Fruit fly (Drosophila melanogaster) whole organism, embryonic: ENCODE data around the gene dachs.

Source experiments
- ATbp ChIP-seq: fragments of 200-800 bp; sonication (Bioruptor generic); optimal IDR thresholded peaks from 2 replicates; lab custom pipeline; 2017; ENCODE audit warnings: missing biosample characterization, mild to moderate bottlenecking, missing genetic modification characterization, missing genetic modification reagents
- CG10431 ChIP-seq: fragments of 200-800 bp; sonication (Bioruptor generic); optimal IDR thresholded peaks from 3 replicates; lab custom pipeline; 2018; ENCODE audit warnings: missing biosample characterization, mild to moderate bottlenecking, missing genetic modification characterization
- CG14014 ChIP-seq: fragments of 200-800 bp; sonication (Bioruptor generic); IDR thresholded peaks from 2 replicates; pipeline ENCODE4 v1.3.6; 2022; ENCODE audit warnings: missing biosample characterization, missing genetic modification characterization
- CG15601 ChIP-seq: fragments of 200-800 bp; sonication (Bioruptor generic); optimal IDR thresholded peaks from 3 replicates; lab custom pipeline; 2019; ENCODE audit warnings: missing biosample characterization, mild to moderate bottlenecking, missing genetic modification characterization, moderate library complexity
- CG16813 ChIP-seq: fragments of 200-800 bp; sonication (Bioruptor generic); IDR thresholded peaks from 3 replicates; pipeline ENCODE4 v1.3.6; 2022; ENCODE audit warnings: missing biosample characterization, missing genetic modification characterization; ENCODE audit not compliant: partially characterized antibody
- CG18599 ChIP-seq: fragments of 200-800 bp; sonication (Bioruptor generic); optimal IDR thresholded peaks from 3 replicates; lab custom pipeline; 2017; ENCODE audit warnings: missing biosample characterization, missing genetic modification characterization, mild to moderate bottlenecking, moderate library complexity, missing genetic modification reagents
- CG2199 ChIP-seq: fragments of 200-800 bp; sonication (Bioruptor generic); IDR thresholded peaks from 3 replicates; pipeline ENCODE4 v1.3.6; 2022; ENCODE audit warnings: missing biosample characterization, missing genetic modification characterization
- CG2202 ChIP-seq: fragments of 200-800 bp; sonication (Bioruptor generic); optimal IDR thresholded peaks from 2 replicates; lab custom pipeline; 2018; ENCODE audit warnings: missing biosample characterization, mild to moderate bottlenecking, missing genetic modification characterization
- CG3065 ChIP-seq: fragments of 200-800 bp; sonication (Bioruptor generic); optimal IDR thresholded peaks from 2 replicates; lab custom pipeline; 2016; ENCODE audit warnings: missing biosample characterization, missing genetic modification characterization
- CG31388 ChIP-seq: fragments of 200-800 bp; sonication (Bioruptor generic); optimal IDR thresholded peaks from 2 replicates; lab custom pipeline; 2016; ENCODE audit warnings: missing biosample characterization, missing genetic modification characterization
- CG3407 ChIP-seq: fragments of 200-800 bp; sonication (Bioruptor generic); optimal IDR thresholded peaks from 2 replicates; lab custom pipeline; 2018; ENCODE audit warnings: missing biosample characterization, mild to moderate bottlenecking, missing genetic modification characterization
- CG43689 ChIP-seq: fragments of 200-800 bp; sonication (Bioruptor generic); IDR thresholded peaks from 2 replicates; pipeline ENCODE4 v1.3.6; 2022; ENCODE audit warnings: missing biosample characterization, missing genetic modification characterization
- CG4707 ChIP-seq: fragments of 200-800 bp; sonication (Bioruptor generic); optimal IDR thresholded peaks from 2 replicates; lab custom pipeline; 2018; ENCODE audit warnings: missing biosample characterization, mild to moderate bottlenecking, missing genetic modification characterization, moderate library complexity
- CG9215 ChIP-seq: fragments of 200-800 bp; sonication (Bioruptor generic); IDR thresholded peaks from 2 replicates; pipeline ENCODE4 v1.3.6; 2022; ENCODE audit warnings: missing biosample characterization, missing genetic modification characterization
- CG9727 ChIP-seq: fragments of 200-800 bp; sonication (Bioruptor generic); optimal IDR thresholded peaks from 3 replicates; lab custom pipeline; 2017; ENCODE audit warnings: missing biosample characterization, mild to moderate bottlenecking, missing genetic modification characterization
- Ets65A ChIP-seq: fragments of 200-800 bp; sonication (Bioruptor generic); peaks from one replicate; lab custom pipeline; 2016; ENCODE audit warnings: missing biosample characterization, missing genetic modification characterization
- HLH3B ChIP-seq: fragments of 200-800 bp; sonication (Bioruptor generic); IDR thresholded peaks from 2 replicates; pipeline ENCODE4 v1.3.6; 2022; ENCODE audit warnings: missing biosample characterization, missing genetic modification characterization
- MBD-R2 ChIP-seq: fragments of 200-800 bp; sonication (Bioruptor generic); IDR thresholded peaks from 2 replicates; pipeline ENCODE4 v1.3.6; 2022; ENCODE audit warnings: missing biosample characterization, missing genetic modification characterization
- Max ChIP-seq: fragments of 200-800 bp; sonication (Bioruptor generic); optimal IDR thresholded peaks from 2 replicates; lab custom pipeline; 2016; ENCODE audit warnings: missing biosample characterization, mild to moderate bottlenecking, missing genetic modification characterization
- Med ChIP-seq: fragments of 200-800 bp; sonication (Bioruptor generic); peaks from one replicate; lab custom pipeline; 2016; ENCODE audit warnings: missing biosample characterization, missing genetic modification characterization, mild to moderate bottlenecking, inconsistent platforms, moderate library complexity
- Pdp1 ChIP-seq, 2 experiments: fragments of 200-800 bp; sonication (Bioruptor generic); optimal IDR thresholded peaks; 3 replicates each; lab custom pipeline; 2016; ENCODE audit warnings: missing biosample characterization in 2 of 2, missing genetic modification characterization in 2 of 2, mild to moderate bottlenecking in 1 of 2, moderate library complexity in 1 of 2
- Ptx1 ChIP-seq: fragments of 200-800 bp; sonication (Bioruptor generic); IDR thresholded peaks from 2 replicates; pipeline ENCODE4 v1.3.6; 2022; ENCODE audit warnings: missing biosample characterization, missing genetic modification characterization
- Ravus ChIP-seq: fragments of 200-800 bp; sonication (Bioruptor generic); IDR thresholded peaks from 2 replicates; pipeline ENCODE4 v1.3.6; 2022; ENCODE audit warnings: missing biosample characterization, missing genetic modification characterization
- Xbp1 ChIP-seq: fragments of 200-800 bp; sonication (Bioruptor generic); optimal IDR thresholded peaks from 3 replicates; lab custom pipeline; 2016; ENCODE audit warnings: missing biosample characterization, mild to moderate bottlenecking, missing genetic modification characterization
- ab ChIP-seq: fragments of 200-800 bp; sonication (Bioruptor generic); optimal IDR thresholded peaks from 2 replicates; lab custom pipeline; 2016; ENCODE audit warnings: missing biosample characterization, missing genetic modification characterization
- ci ChIP-seq: fragments of 200-800 bp; sonication (Bioruptor generic); IDR thresholded peaks from 3 replicates; pipeline ENCODE4 v1.3.6; 2022; ENCODE audit warnings: missing biosample characterization, missing genetic modification characterization
- fd96Cb ChIP-seq: fragments of 200-800 bp; sonication (Bioruptor generic); optimal IDR thresholded peaks from 2 replicates; lab custom pipeline; 2018; ENCODE audit warnings: missing biosample characterization, mild to moderate bottlenecking, missing genetic modification characterization, moderate library complexity
- ftz-f1 ChIP-seq: fragments of 200-800 bp; sonication (Bioruptor generic); optimal IDR thresholded peaks from 2 replicates; lab custom pipeline; 2016; ENCODE audit warnings: missing biosample characterization, missing genetic modification characterization
- gfzf ChIP-seq: fragments of 200-800 bp; sonication (Bioruptor generic); optimal IDR thresholded peaks from 2 replicates; lab custom pipeline; 2016; ENCODE audit warnings: missing biosample characterization, mild to moderate bottlenecking, missing genetic modification characterization, moderate library complexity
- grau ChIP-seq: fragments of 200-800 bp; optimal IDR thresholded peaks from 3 replicates; lab custom pipeline; 2019; ENCODE audit warnings: missing biosample characterization, mild to moderate bottlenecking, missing genetic modification characterization, moderate library complexity
- gro ChIP-seq: fragments of 200-800 bp; sonication (Bioruptor generic); optimal IDR thresholded peaks from 2 replicates; lab custom pipeline; 2016; ENCODE audit warnings: missing biosample characterization, missing genetic modification characterization
- gsb ChIP-seq: fragments of 200-800 bp; sonication (Bioruptor generic); IDR thresholded peaks from 2 replicates; pipeline ENCODE4 v1.3.6; 2022; ENCODE audit warnings: missing biosample characterization, missing genetic modification characterization
- hkb ChIP-seq, 2 experiments: fragments of 200-800 bp in 1 of 2; fragments of >200 bp in 1 of 2; sonication (Bioruptor generic) in 1 of 2; IDR thresholded peaks in 1 of 2; optimal IDR thresholded peaks in 1 of 2; 2 replicates each; pipeline versions ENCODE4 v1.3.6 to Lab custom; 2017 to 2022; ENCODE audit warnings: missing biosample characterization in 1 of 2, missing genetic modification characterization in 1 of 2
- klu ChIP-seq: fragments of 200-800 bp; sonication (Bioruptor generic); IDR thresholded peaks from 2 replicates; pipeline ENCODE4 v1.3.6; 2022; ENCODE audit warnings: missing biosample characterization, missing genetic modification characterization
- lola ChIP-seq, 3 experiments: fragments of >200 bp in 2 of 3; fragments of 200-800 bp in 1 of 3; sonication (Bioruptor generic) in 1 of 3; optimal IDR thresholded peaks; 2 replicates each; lab custom pipeline; 2017 to 2019; ENCODE audit warnings: missing biosample characterization in 3 of 3, missing genetic modification characterization in 3 of 3, mild to moderate bottlenecking in 1 of 3, moderate library complexity in 1 of 3
- pzg ChIP-seq: fragments of 200-800 bp; sonication (Bioruptor generic); optimal IDR thresholded peaks from 3 replicates; lab custom pipeline; 2018; ENCODE audit warnings: missing biosample characterization, mild to moderate bottlenecking, missing genetic modification characterization, moderate library complexity
- row ChIP-seq: fragments of 200-800 bp; sonication (Bioruptor generic); IDR thresholded peaks from 3 replicates; pipeline ENCODE4 v1.3.6; 2022; ENCODE audit warnings: missing biosample characterization, missing genetic modification characterization
- sima ChIP-seq: fragments of 200-800 bp; sonication (Bioruptor generic); optimal IDR thresholded peaks from 2 replicates; lab custom pipeline; 2016; ENCODE audit warnings: missing biosample characterization, missing genetic modification characterization
- zf30C ChIP-seq: fragments of 200-800 bp; sonication (Bioruptor generic); optimal IDR thresholded peaks from 3 replicates; lab custom pipeline; 2018; ENCODE audit warnings: missing biosample characterization, mild to moderate bottlenecking, missing genetic modification characterization
- zfh1 ChIP-seq: fragments of 200-800 bp; sonication (Bioruptor generic); IDR thresholded peaks from 3 replicates; pipeline ENCODE4 v1.3.6; 2022; ENCODE audit warnings: missing biosample characterization, missing genetic modification characterization

The dachs gene

DNA sequence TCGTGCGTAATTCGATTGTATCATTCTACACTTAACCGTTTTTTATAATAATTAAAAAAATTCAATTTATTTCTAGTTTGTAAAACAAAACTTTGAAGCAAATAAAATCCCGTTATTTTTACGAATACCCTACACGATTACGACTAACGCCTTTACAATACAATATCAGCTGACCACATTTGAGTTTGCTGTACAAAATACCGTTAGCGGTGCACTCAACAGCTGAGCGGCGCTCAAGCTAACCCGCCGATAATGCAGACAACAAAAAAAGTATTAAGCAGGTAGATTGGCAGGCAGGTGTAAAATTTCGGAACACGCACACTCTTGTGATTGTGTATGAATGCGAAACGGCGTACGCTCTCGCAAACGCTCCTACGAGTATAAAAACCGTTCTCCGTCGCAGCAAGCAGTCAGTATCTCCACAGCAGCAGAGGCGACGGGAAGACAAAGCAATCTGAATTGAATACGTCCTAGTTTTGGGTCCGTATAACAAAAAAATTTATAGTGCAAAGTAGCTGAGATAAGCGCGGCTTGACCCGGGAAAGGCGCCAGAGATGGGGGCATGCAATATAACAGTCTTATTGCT lies 55.2 kb downstream of the dachs start, which contains the start of gene Acer (continued):
- no peak for TF ChIP-seq CG16813 (GFP tag; lab: Robert Waterston, UW)
- no peak for TF ChIP-seq fd96Cb (tag; lab: Kevin White, UChicago)
- peak; percentile 24 for TF ChIP-seq gro (GFP tag; lab: Kevin White, UChicago)
- no peak for TF ChIP-seq klu (GFP tag; lab: Robert Waterston, UW)
- TF ChIP-seq CG31388 (GFP tag; lab: Kevin White, UChicago), result no peak
- TF ChIP-seq CG43689 (GFP tag; lab: Robert Waterston, UW), result no peak
- TF ChIP-seq pzg (GFP tag; lab: Kevin White, UChicago), result peak; percentile 24
- peak; percentile 39 for TF ChIP-seq gfzf (GFP tag; lab: Kevin White, UChicago)
- no peak for TF ChIP-seq Ptx1 (GFP tag; lab: Robert Waterston, UW)
- peak; percentile 34; the same call in 1 of the 3 replicates for TF ChIP-seq row (GFP tag; lab: Robert Waterston, UW)
- no peak for TF ChIP-seq ATbp
- no peak for TF ChIP-seq Max (GFP tag; lab: Kevin White, UChicago)
- TF ChIP-seq CG4707 (GFP tag; lab: Kevin White, UChicago), result no peak
- TF ChIP-seq Xbp1 (GFP tag; lab: Kevin White, UChicago), result no peak
- TF ChIP-seq gsb (GFP tag; lab: Robert Waterston, UW), result 0 out of 2 replicates have a peak, but pooled peaks have one; percentile 24
- no peak for TF ChIP-seq CG3065 (GFP tag; lab: Kevin White, UChicago)
- no peak for TF ChIP-seq Ravus
- TF ChIP-seq CG2202 (tag; lab: Kevin White, UChicago), result no peak
- no peak for TF ChIP-seq ab (GFP tag; lab: Kevin White, UChicago)
- TF ChIP-seq CG18599 (GFP tag; lab: Kevin White, UChicago), result no peak
- TF ChIP-seq CG14014 (GFP tag; lab: Robert Waterston, UW), result no peak
- no peak for TF ChIP-seq CG9215 (GFP tag; lab: Robert Waterston, UW)
- TF ChIP-seq HLH3B (GFP tag; lab: Robert Waterston, UW), result peak; percentile 27; the same call in 1 of the 2 replicates
- no peak for TF ChIP-seq CG10431 (GFP tag; lab: Kevin White, UChicago)

DNA sequence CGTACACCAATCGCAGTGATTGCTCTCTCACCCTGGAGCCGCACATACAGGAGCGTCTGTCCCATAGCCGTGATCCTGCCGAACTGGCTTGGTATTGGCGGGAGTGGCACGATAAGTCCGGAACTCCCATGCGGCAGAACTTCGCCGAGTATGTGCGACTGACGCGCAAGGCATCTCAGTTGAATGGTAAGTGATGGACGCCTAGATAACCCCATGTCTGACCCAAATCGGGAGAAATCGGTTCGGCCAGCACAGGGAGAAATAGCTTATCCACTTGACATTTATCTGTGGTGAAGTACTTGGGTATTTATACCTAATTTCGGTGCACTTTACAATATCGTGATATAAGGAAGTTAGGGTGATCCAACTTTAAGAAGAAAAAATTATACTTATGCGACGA lies 56.2 kb downstream of the dachs start:
- 0 out of 3 replicates have a peak, but pooled peaks have one; percentile 7 for TF ChIP-seq zfh1 (GFP tag; lab: Robert Waterston, UW)
- TF ChIP-seq sima, result no peak
- no peak for TF ChIP-seq grau
- TF ChIP-seq Med, result peak; percentile 14
- TF ChIP-seq ci (GFP tag; lab: Robert Waterston, UW), result no peak
- 0 out of 3 replicates have a peak, but pooled peaks have one; percentile 51 for TF ChIP-seq CG2199 (GFP tag; lab: Robert Waterston, UW)
- 0 out of 2 replicates have a peak, but pooled peaks have one; percentile 8 for TF ChIP-seq MBD-R2 (GFP tag; lab: Robert Waterston, UW)
- TF ChIP-seq CG3407, result no peak
- TF ChIP-seq, all 482 proteins: peak for 4

DNA sequence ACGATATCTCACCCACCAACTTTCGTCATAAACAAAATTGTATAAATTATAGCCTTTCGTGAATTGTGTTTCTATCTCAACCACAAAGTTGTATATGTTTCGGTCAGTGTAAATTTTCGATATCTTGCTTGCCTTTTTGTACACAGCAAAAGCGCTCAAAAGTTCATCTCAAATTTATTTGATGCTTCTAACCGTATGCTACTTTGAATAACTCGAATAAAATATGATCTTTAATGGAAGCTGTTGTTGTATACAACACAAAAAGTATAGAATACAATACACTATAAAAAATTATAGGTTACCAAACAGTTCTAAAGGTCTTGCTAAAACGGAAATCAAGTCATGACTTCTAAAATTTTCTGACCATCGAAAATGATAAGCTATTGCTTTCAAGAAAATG lies 58.4 kb downstream of the dachs start:
- no peak for TF ChIP-seq ftz-f1
- no peak for TF ChIP-seq CG15601 (tag; lab: Kevin White, UChicago)
- TF ChIP-seq Ets65A (GFP tag; lab: Kevin White, UChicago), result peak; percentile 61
- peak; percentile 2 for TF ChIP-seq zf30C
- no peak for TF ChIP-seq lola (GFP tag; optimal IDR thresholded peaks at IDR 0.05; lab: Kevin White, UChicago)
- TF ChIP-seq hkb (optimal IDR thresholded peaks at IDR 0.05; lab: Kevin White, UChicago), result no peak
- TF ChIP-seq hkb (GFP tag; IDR thresholded peaks at IDR 0.05; lab: Robert Waterston, UW), result no peak
- TF ChIP-seq Pdp1 (GFP tag; optimal IDR thresholded peaks at IDR 0.05; lab: Kevin White, UChicago), result peak in 1 of 2 experiments; percentile 71
- TF ChIP-seq CG9727 (GFP tag; lab: Kevin White, UChicago), result no peak
